Worm (Caenorhabditis elegans): Measurements from ENCODE around the gene pkc-3.

The pkc-3 gene

ce11 chrII:5339547-5339946, 40.3 kb upstream of the pkc-3 start:
- no peak for TF ChIP-seq athp-1 (tag; optimal IDR thresholded peaks at IDR 0.05)
- TF ChIP-seq C17E4.6 (GFP tag; IDR thresholded peaks at IDR 0.05), result no peak
- no peak for TF ChIP-seq let-526 (GFP tag; IDR thresholded peaks at IDR 0.05)
- TF ChIP-seq Y79H2A.3 (GFP tag; conservative IDR thresholded peaks at IDR 0.05), result no peak
- TF ChIP-seq nfyb-1 (GFP tag; IDR thresholded peaks at IDR 0.05), result no peak
- no peak for TF ChIP-seq aptf-3 (GFP tag; IDR thresholded peaks at IDR 0.05)
- TF ChIP-seq Y56A3A.18 (GFP tag; IDR thresholded peaks at IDR 0.05), result no peak
- no peak for TF ChIP-seq T26A5.8 (tag; optimal IDR thresholded peaks at IDR 0.05)
- TF ChIP-seq Y53G8AR.9 (GFP tag; conservative IDR thresholded peaks at IDR 0.05), result no peak
- no peak for TF ChIP-seq mxl-1 (tag; optimal IDR thresholded peaks at IDR 0.05)

ce11 chrII:5340672-5341568, 38.9 kb upstream of the pkc-3 start:
- TF ChIP-seq attf-6 (GFP tag; IDR thresholded peaks at IDR 0.05) (no peak), ztf-28 (GFP tag; IDR thresholded peaks at IDR 0.05) (no peak), chd-7 (tag; optimal IDR thresholded peaks at IDR 0.05) (peak; percentile 37), ceh-100 (GFP tag; IDR thresholded peaks at IDR 0.05) (no peak), ZK185.1 (tag; optimal IDR thresholded peaks at IDR 0.05; ENCODE audit: poor library complexity, severe bottlenecking) (peak; percentile 8), F10E7.11 (tag; optimal IDR thresholded peaks at IDR 0.05) (no peak), ekl-4 (GFP tag; IDR thresholded peaks at IDR 0.05) (no peak), K12H6.12 (tag; optimal IDR thresholded peaks at IDR 0.05) (peak; percentile 5), sptf-2 (GFP tag; optimal IDR thresholded peaks at IDR 0.05) (no peak), cebp-2 (GFP tag; IDR thresholded peaks at IDR 0.05) (no peak), madf-3 (GFP tag; IDR thresholded peaks at IDR 0.05) (peak; percentile 71; the same call in 1 of the 2 replicates), F22D6.2 (tag; optimal IDR thresholded peaks at IDR 0.05) (no peak), dox-1 (GFP tag; IDR thresholded peaks at IDR 0.05) (peak; percentile 58), D2030.7 (GFP tag; IDR thresholded peaks at IDR 0.05) (no peak), efl-1 (GFP tag; optimal IDR thresholded peaks at IDR 0.05) (no peak), atf-7 (tag; optimal IDR thresholded peaks at IDR 0.05) (no peak), nfyb-1 (GFP tag; IDR thresholded peaks at IDR 0.05) (0 out of 2 replicates have a peak, but pooled peaks have one; percentile 69), F57A8.1 (GFP tag; optimal IDR thresholded peaks at IDR 0.05) (no peak), die-1 (tag; optimal IDR thresholded peaks at IDR 0.05) (peak; percentile 6), repo-1 (tag; optimal IDR thresholded peaks at IDR 0.05) (peak; percentile 28), aptf-3 (GFP tag; IDR thresholded peaks at IDR 0.05) (no peak), ceh-40 (GFP tag; IDR thresholded peaks at IDR 0.05) (peak; percentile 64; the same call in 1 of the 2 replicates), K11D2.4 (GFP tag; IDR thresholded peaks at IDR 0.05) (peak; percentile 37; the same call in 1 of the 2 replicates), madf-6 (GFP tag; IDR thresholded peaks at IDR 0.05) (peak; percentile 17; the same call in 1 of the 2 replicates), ama-1 (optimal IDR thresholded peaks at IDR 0.05) (no peak), ama-1 (GFP tag; optimal IDR thresholded peaks at IDR 0.05) (peak in 1 of 2 experiments; percentile 19), cebp-1 (GFP tag; IDR thresholded peaks at IDR 0.05) (no peak; the same call in 1 of the 2 replicates), cebp-1 (tag; optimal IDR thresholded peaks at IDR 0.05) (peak; percentile 61)

ce11 chrII:5341573-5341972, 38.3 kb upstream of the pkc-3 start:
- no peak for TF ChIP-seq snpc-1.3 (tag; optimal IDR thresholded peaks at IDR 0.05; ENCODE audit: insufficient read depth)
- TF ChIP-seq let-526 (GFP tag; IDR thresholded peaks at IDR 0.05), result no peak
- no peak for TF ChIP-seq ztf-28 (GFP tag; IDR thresholded peaks at IDR 0.05)
- TF ChIP-seq dox-1 (GFP tag; IDR thresholded peaks at IDR 0.05), result no peak
- no peak for TF ChIP-seq somi-1 (GFP tag; optimal IDR thresholded peaks at IDR 0.05)
- no peak for TF ChIP-seq F33H1.4 (GFP tag; IDR thresholded peaks at IDR 0.05)
- TF ChIP-seq K12H6.12 (tag; optimal IDR thresholded peaks at IDR 0.05), result no peak
- no peak for TF ChIP-seq Y95B8A.8 (GFP tag; IDR thresholded peaks at IDR 0.05)
- no peak for TF ChIP-seq madf-3 (GFP tag; IDR thresholded peaks at IDR 0.05)
- no peak for TF ChIP-seq B0035.1 (tag; optimal IDR thresholded peaks at IDR 0.05)
- TF ChIP-seq nhr-27 (tag; optimal IDR thresholded peaks at IDR 0.05), result no peak
- TF ChIP-seq T26A5.8 (tag; optimal IDR thresholded peaks at IDR 0.05), result no peak
- no peak for TF ChIP-seq nfya-2 (GFP tag; IDR thresholded peaks at IDR 0.05)
